Worm (Caenorhabditis elegans) whole organism, mixed stage, embryonic: Measurements from ENCODE around the gene sir-2.2.

ENCODE experiments used
- M03D4.4 ChIP-seq: sonication (generic microtip); optimal IDR thresholded peaks from 2 replicates; lab custom pipeline; 2017; ENCODE audit warnings: mild to moderate bottlenecking, missing genetic modification characterization, missing compliant biosample characterization
- ces-1 ChIP-seq: fragments of 150-350 bp; optimal IDR thresholded peaks from 2 replicates; lab custom pipeline; 2014; ENCODE audit warnings: missing biosample characterization, missing genetic modification reagents, missing genetic modification characterization
- flh-1 ChIP-seq: fragments of 200-800 bp; sonication (Bioruptor generic); optimal IDR thresholded peaks from 2 replicates; lab custom pipeline; 2018; ENCODE audit warnings: mild to moderate bottlenecking, missing genetic modification characterization, moderate library complexity, missing compliant biosample characterization
- nhr-76 ChIP-seq: sonication (generic microtip); optimal IDR thresholded peaks from 2 replicates; lab custom pipeline; 2017; ENCODE audit warnings: missing biosample characterization, missing genetic modification characterization
- pha-4 ChIP-seq: fragments of 150-350 bp; optimal IDR thresholded peaks from 2 replicates; lab custom pipeline; 2018; ENCODE audit warnings: missing biosample characterization, missing genetic modification reagents, missing genetic modification characterization
- sptf-1 ChIP-seq: sonication (generic microtip); optimal IDR thresholded peaks from 2 replicates; lab custom pipeline; 2017; ENCODE audit warnings: mild to moderate bottlenecking, missing genetic modification characterization, moderate library complexity, missing compliant biosample characterization
- unc-39 ChIP-seq: fragments of 150-350 bp; optimal IDR thresholded peaks from 2 replicates; lab custom pipeline; 2014; ENCODE audit warnings: missing biosample characterization, missing genetic modification characterization
- unc-62 ChIP-seq: fragments of 150-350 bp; optimal IDR thresholded peaks from 2 replicates; lab custom pipeline; 2014; ENCODE audit warnings: missing biosample characterization, missing genetic modification reagents, missing genetic modification characterization
- ztf-11 ChIP-seq: fragments of 150-350 bp; optimal IDR thresholded peaks from 2 replicates; lab custom pipeline; 2014; ENCODE audit warnings: missing biosample characterization, missing genetic modification characterization

ce11 chrX:13328868-13329267, 1.0 kb downstream of the sir-2.2 start:
- TF ChIP-seq pha-4 (peak; percentile 21), ces-1 (GFP tag; lab: Kevin White, UChicago) (peak; percentile 51), flh-1 (no peak), sptf-1 (tag; lab: Kevin White, UChicago) (no peak), unc-62 (peak; percentile 99), unc-39 (no peak), ztf-11 (no peak), nhr-76 (tag; lab: Kevin White, UChicago) (no peak), M03D4.4 (no peak)
